Worm (Caenorhabditis elegans): Measurements from ENCODE around the gene cnd-1.

ce11 chrIII:5224908-5225307, 19.5 kb downstream of the cnd-1 start:
- no peak for TF ChIP-seq F55B11.4 (tag; optimal IDR thresholded peaks at IDR 0.05; ENCODE audit: borderline replicate concordance, insufficient read depth)
- TF ChIP-seq F39B2.1 (GFP tag; IDR thresholded peaks at IDR 0.05) = no peak
- no peak for TF ChIP-seq dpl-1 (GFP tag; optimal IDR thresholded peaks at IDR 0.05)
- TF ChIP-seq K12H6.12 (tag; optimal IDR thresholded peaks at IDR 0.05) = no peak
- TF ChIP-seq snpc-1.3 (tag; optimal IDR thresholded peaks at IDR 0.05; ENCODE audit: insufficient read depth) = no peak
- TF ChIP-seq madf-3 (GFP tag; IDR thresholded peaks at IDR 0.05) = no peak
- TF ChIP-seq snpc-3.4 (tag; optimal IDR thresholded peaks at IDR 0.05) = no peak
- TF ChIP-seq rpc-1 (optimal IDR thresholded peaks at IDR 0.05) = no peak
- TF ChIP-seq rpc-1 (tag; optimal IDR thresholded peaks at IDR 0.05) = no peak
- TF ChIP-seq F49E8.2 (tag; optimal IDR thresholded peaks at IDR 0.05; ENCODE audit: insufficient read depth) = no peak
- TF ChIP-seq F22D6.2 (tag; optimal IDR thresholded peaks at IDR 0.05) = no peak
- TF ChIP-seq Y67H2A.10 (GFP tag; conservative IDR thresholded peaks at IDR 0.05) = no peak
- no peak for TF ChIP-seq nhr-179 (tag; optimal IDR thresholded peaks at IDR 0.05)
- TF ChIP-seq pha-4 (tag; optimal IDR thresholded peaks at IDR 0.05) = no peak
- TF ChIP-seq attf-3 (GFP tag; conservative IDR thresholded peaks at IDR 0.05) = no peak
